Worm (Caenorhabditis elegans) whole organism, late embryonic: Measurements from ENCODE around the gene Y7A5A.3.
A peak's percentile ranks its signal among the peaks of the same experiment; 100 is the strongest.

ENCODE experiments used
- C38D4.7 ChIP-seq: fragments of 200-800 bp; sonication (Bioruptor generic); optimal IDR thresholded peaks from 2 replicates; lab custom pipeline; 2018; ENCODE audit warnings: mild to moderate bottlenecking, missing genetic modification characterization, moderate library complexity, missing compliant biosample characterization
- F13H6.1 ChIP-seq: sonication (generic microtip); optimal IDR thresholded peaks from 2 replicates; lab custom pipeline; 2016; ENCODE audit warnings: missing genetic modification characterization, missing compliant biosample characterization
- K02D7.2 ChIP-seq: sonication (generic microtip); optimal IDR thresholded peaks from 2 replicates; lab custom pipeline; 2017; ENCODE audit warnings: mild to moderate bottlenecking, missing genetic modification characterization, missing compliant biosample characterization
- T23F11.4 ChIP-seq: fragments of 200-800 bp; sonication (Bioruptor generic); optimal IDR thresholded peaks from 2 replicates; lab custom pipeline; 2018; ENCODE audit warnings: mild to moderate bottlenecking, missing genetic modification characterization, missing compliant biosample characterization
- Y22D7AL.16 ChIP-seq: sonication (generic microtip); optimal IDR thresholded peaks from 2 replicates; lab custom pipeline; 2016; ENCODE audit warnings: missing genetic modification characterization, missing compliant biosample characterization
- ahr-1 ChIP-seq: sonication (generic microtip); optimal IDR thresholded peaks from 2 replicates; lab custom pipeline; 2016; ENCODE audit warnings: missing genetic modification characterization, missing compliant biosample characterization
- ama-1 ChIP-seq: fragments of 150-350 bp; optimal IDR thresholded peaks from 2 replicates; lab custom pipeline; 2014
- ceh-2 ChIP-seq: sonication (generic microtip); optimal IDR thresholded peaks from 2 replicates; lab custom pipeline; 2016; ENCODE audit warnings: missing genotype, missing genetic modification characterization, missing compliant biosample characterization
- ceh-22 ChIP-seq: sonication (generic microtip); optimal IDR thresholded peaks from 2 replicates; lab custom pipeline; 2017; ENCODE audit warnings: missing biosample characterization, missing genetic modification characterization
- ceh-24 ChIP-seq: sonication (generic microtip); optimal IDR thresholded peaks from 2 replicates; lab custom pipeline; 2016; ENCODE audit warnings: mild to moderate bottlenecking, missing genetic modification characterization, missing compliant biosample characterization
- ceh-30 ChIP-seq: fragments of 150-350 bp; optimal IDR thresholded peaks from 2 replicates; lab custom pipeline; 2014; ENCODE audit warnings: missing biosample characterization, missing genetic modification characterization
- ceh-31 ChIP-seq: sonication (generic microtip); optimal IDR thresholded peaks from 2 replicates; lab custom pipeline; 2016; ENCODE audit warnings: missing genetic modification characterization, missing compliant biosample characterization
- ceh-45 ChIP-seq: fragments of 200-800 bp; sonication (Bioruptor generic); IDR thresholded peaks from 2 replicates; pipeline ENCODE4 v1.3.6; 2022; ENCODE audit warnings: missing genetic modification reagents, missing genetic modification characterization, missing compliant biosample characterization
- ceh-6 ChIP-seq: fragments of 200-800 bp; sonication (Bioruptor generic); optimal IDR thresholded peaks from 2 replicates; lab custom pipeline; 2018; ENCODE audit warnings: mild to moderate bottlenecking, missing genetic modification characterization, missing compliant biosample characterization
- ceh-9 ChIP-seq: sonication (generic microtip); optimal IDR thresholded peaks from 2 replicates; lab custom pipeline; 2016; ENCODE audit warnings: mild to moderate bottlenecking, missing genetic modification characterization, inconsistent platforms, missing compliant biosample characterization
- dmd-4 ChIP-seq: sonication (generic microtip); optimal IDR thresholded peaks from 2 replicates; lab custom pipeline; 2016; ENCODE audit warnings: borderline replicate concordance, missing genetic modification characterization, missing compliant biosample characterization
- elt-4 ChIP-seq: sonication (generic microtip); optimal IDR thresholded peaks from 2 replicates; lab custom pipeline; 2016; ENCODE audit warnings: missing genetic modification characterization, missing compliant biosample characterization
- ets-4 ChIP-seq: sonication (generic microtip); optimal IDR thresholded peaks from 2 replicates; lab custom pipeline; 2016; ENCODE audit warnings: missing genetic modification characterization, missing compliant biosample characterization
- eyg-1 ChIP-seq: sonication (generic microtip); optimal IDR thresholded peaks from 2 replicates; lab custom pipeline; 2016; ENCODE audit warnings: missing genotype, missing genetic modification characterization, missing compliant biosample characterization
- fax-1 ChIP-seq: sonication (generic microtip); optimal IDR thresholded peaks from 2 replicates; lab custom pipeline; 2016; ENCODE audit warnings: missing genotype, missing genetic modification characterization, missing compliant biosample characterization
- fkh-6 ChIP-seq: sonication (generic microtip); optimal IDR thresholded peaks from 2 replicates; lab custom pipeline; 2016; ENCODE audit warnings: missing genetic modification characterization, missing compliant biosample characterization
- gmeb-2 ChIP-seq: sonication (generic microtip); optimal IDR thresholded peaks from 2 replicates; lab custom pipeline; 2016; ENCODE audit warnings: missing genetic modification characterization, inconsistent platforms, missing compliant biosample characterization
- hlh-13 ChIP-seq: fragments of 200-800 bp; sonication (Bioruptor generic); optimal IDR thresholded peaks from 2 replicates; lab custom pipeline; 2018; ENCODE audit warnings: mild to moderate bottlenecking, missing genetic modification characterization, missing compliant biosample characterization
- hlh-15 ChIP-seq: sonication (generic microtip); optimal IDR thresholded peaks from 2 replicates; lab custom pipeline; 2016; ENCODE audit warnings: missing genetic modification characterization, missing compliant biosample characterization
- hlh-30 ChIP-seq: sonication (generic microtip); optimal IDR thresholded peaks from 2 replicates; lab custom pipeline; 2017; ENCODE audit warnings: antibody characterized with exemption, missing genetic modification characterization, missing compliant biosample characterization; ENCODE audit not compliant: insufficient read depth
- hlh-6 ChIP-seq: sonication (generic microtip); optimal IDR thresholded peaks from 2 replicates; lab custom pipeline; 2016; ENCODE audit warnings: missing genotype, missing genetic modification characterization, missing compliant biosample characterization
- hlh-8 ChIP-seq: sonication (generic microtip); optimal IDR thresholded peaks from 2 replicates; lab custom pipeline; 2016; ENCODE audit warnings: missing genotype, missing genetic modification characterization, missing compliant biosample characterization
- lim-6 ChIP-seq: sonication (generic microtip); optimal IDR thresholded peaks from 2 replicates; lab custom pipeline; 2016; ENCODE audit warnings: missing genetic modification characterization, missing compliant biosample characterization
- madf-2 ChIP-seq: sonication (generic microtip); optimal IDR thresholded peaks from 2 replicates; lab custom pipeline; 2017; ENCODE audit warnings: missing genetic modification characterization, missing compliant biosample characterization
- mec-3 ChIP-seq: sonication (generic microtip); optimal IDR thresholded peaks from 2 replicates; lab custom pipeline; 2016; ENCODE audit warnings: borderline replicate concordance, missing genetic modification characterization, missing compliant biosample characterization
- nfya-1 ChIP-seq: sonication (generic microtip); optimal IDR thresholded peaks from 2 replicates; lab custom pipeline; 2017; ENCODE audit warnings: missing genetic modification characterization, mild to moderate bottlenecking, missing compliant biosample characterization, antibody characterized with exemption, moderate library complexity
- nhr-232 ChIP-seq: sonication (generic microtip); optimal IDR thresholded peaks from 2 replicates; lab custom pipeline; 2016; ENCODE audit warnings: missing genetic modification characterization, missing compliant biosample characterization
- npax-4 ChIP-seq: sonication (generic microtip); optimal IDR thresholded peaks from 2 replicates; lab custom pipeline; 2016; ENCODE audit warnings: missing genetic modification characterization, missing compliant biosample characterization
- pat-9 ChIP-seq: fragments of 200-800 bp; sonication (Bioruptor generic); optimal IDR thresholded peaks from 2 replicates; lab custom pipeline; 2018; ENCODE audit warnings: mild to moderate bottlenecking, missing genetic modification characterization, moderate library complexity, missing compliant biosample characterization
- pax-1 ChIP-seq: fragments of 150-350 bp; optimal IDR thresholded peaks from 2 replicates; lab custom pipeline; 2014; ENCODE audit warnings: missing biosample characterization, missing genetic modification characterization
- pha-2 ChIP-seq: sonication (generic microtip); optimal IDR thresholded peaks from 2 replicates; lab custom pipeline; 2017; ENCODE audit warnings: mild to moderate bottlenecking, missing genetic modification characterization, missing compliant biosample characterization
- pqm-1 ChIP-seq: sonication (generic microtip); optimal IDR thresholded peaks from 2 replicates; lab custom pipeline; 2016; ENCODE audit warnings: missing genetic modification characterization, missing compliant biosample characterization
- pros-1 ChIP-seq: fragments of 150-350 bp; optimal IDR thresholded peaks from 2 replicates; lab custom pipeline; 2014; ENCODE audit warnings: missing biosample characterization, missing genetic modification reagents, missing genetic modification characterization
- ref-2 ChIP-seq: sonication (generic microtip); optimal IDR thresholded peaks from 2 replicates; lab custom pipeline; 2016; ENCODE audit warnings: missing genetic modification characterization, missing compliant biosample characterization
- rnt-1 ChIP-seq: sonication (generic microtip); optimal IDR thresholded peaks from 2 replicates; lab custom pipeline; 2016; ENCODE audit warnings: missing genetic modification characterization, missing compliant biosample characterization
- sox-2 ChIP-seq: fragments of 200-800 bp; sonication (Bioruptor generic); IDR thresholded peaks from 2 replicates; pipeline ENCODE4 v1.3.6; 2022; ENCODE audit warnings: missing genetic modification reagents, missing genetic modification characterization, missing compliant biosample characterization
- sox-4 ChIP-seq: sonication (generic microtip); optimal IDR thresholded peaks from 2 replicates; lab custom pipeline; 2017; ENCODE audit warnings: mild to moderate bottlenecking, missing genetic modification characterization, inconsistent platforms, missing compliant biosample characterization
- tbx-2 ChIP-seq: sonication (generic microtip); optimal IDR thresholded peaks from 2 replicates; lab custom pipeline; 2016; ENCODE audit warnings: missing genetic modification characterization, missing compliant biosample characterization
- tbx-7 ChIP-seq: sonication (generic microtip); optimal IDR thresholded peaks from 2 replicates; lab custom pipeline; 2016; ENCODE audit warnings: missing genotype, missing genetic modification characterization, missing compliant biosample characterization
- ttx-3 ChIP-seq: sonication (generic microtip); optimal IDR thresholded peaks from 2 replicates; lab custom pipeline; 2016; ENCODE audit warnings: missing genetic modification reagents, missing genetic modification characterization, missing compliant biosample characterization
- unc-42 ChIP-seq: sonication (generic microtip); optimal IDR thresholded peaks from 2 replicates; lab custom pipeline; 2016; ENCODE audit warnings: missing genotype, missing genetic modification characterization, missing compliant biosample characterization
- unc-55 ChIP-seq: sonication (generic microtip); optimal IDR thresholded peaks from 2 replicates; lab custom pipeline; 2017; ENCODE audit warnings: missing biosample characterization, missing genetic modification reagents, missing genetic modification characterization
- unc-86 ChIP-seq: sonication (generic microtip); optimal IDR thresholded peaks from 2 replicates; lab custom pipeline; 2016; ENCODE audit warnings: missing genetic modification characterization, missing compliant biosample characterization
- zip-5 ChIP-seq: sonication (generic microtip); optimal IDR thresholded peaks from 2 replicates; lab custom pipeline; 2016; ENCODE audit warnings: missing genetic modification characterization, missing compliant biosample characterization
- ztf-16 ChIP-seq: sonication (generic microtip); optimal IDR thresholded peaks from 2 replicates; lab custom pipeline; 2017; ENCODE audit warnings: missing genetic modification characterization, missing compliant biosample characterization

The Y7A5A.3 gene

DNA sequence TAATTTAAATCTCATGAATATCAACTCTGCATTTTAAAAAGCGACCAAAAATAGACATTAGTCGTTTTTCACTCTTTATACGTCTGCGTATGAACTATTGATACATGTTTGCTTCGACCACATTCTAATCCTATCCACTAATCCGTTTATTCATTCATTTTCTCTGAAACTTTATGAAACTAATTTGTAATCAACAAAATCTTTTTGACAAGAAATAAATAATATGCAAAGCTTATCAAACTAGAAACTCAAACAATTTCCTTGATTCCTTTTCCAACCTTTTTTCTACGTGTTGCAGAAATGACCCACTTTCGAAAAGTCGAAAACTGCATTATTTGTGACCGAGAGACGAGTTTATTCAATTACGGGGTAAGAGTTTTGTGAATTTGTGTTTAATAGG is 42.2 kb downstream of the Y7A5A.3 start, which contains the start of gene nhr-255:
Gene nhr-255, plus strand, starts transcription at position 301 of the 400 bp plus-strand sequence.
- TF ChIP-seq Y22D7AL.16 (tag; lab: Kevin White, UChicago) (no peak), tbx-2 (tag; lab: Kevin White, UChicago) (no peak), ahr-1 (no peak), gmeb-2 (tag; lab: Kevin White, UChicago) (no peak), hlh-13 (GFP tag; lab: Kevin White, UChicago) (no peak), madf-2 (tag; lab: Kevin White, UChicago) (no peak), hlh-15 (no peak), hlh-8 (tag; lab: Kevin White, UChicago) (no peak), pax-1 (no peak), sox-4 (no peak), ttx-3 (tag; lab: Kevin White, UChicago) (no peak), unc-55 (GFP tag; lab: Kevin White, UChicago) (no peak), rnt-1 (no peak), nfya-1 (tag; lab: Kevin White, UChicago) (no peak), pat-9 (no peak), ztf-16 (tag; lab: Kevin White, UChicago) (no peak), hlh-6 (tag; lab: Kevin White, UChicago) (no peak), pros-1 (no peak), T23F11.4 (no peak), npax-4 (tag; lab: Kevin White, UChicago) (no peak)
- TF ChIP-seq, all 69 proteins: peak for 0

DNA sequence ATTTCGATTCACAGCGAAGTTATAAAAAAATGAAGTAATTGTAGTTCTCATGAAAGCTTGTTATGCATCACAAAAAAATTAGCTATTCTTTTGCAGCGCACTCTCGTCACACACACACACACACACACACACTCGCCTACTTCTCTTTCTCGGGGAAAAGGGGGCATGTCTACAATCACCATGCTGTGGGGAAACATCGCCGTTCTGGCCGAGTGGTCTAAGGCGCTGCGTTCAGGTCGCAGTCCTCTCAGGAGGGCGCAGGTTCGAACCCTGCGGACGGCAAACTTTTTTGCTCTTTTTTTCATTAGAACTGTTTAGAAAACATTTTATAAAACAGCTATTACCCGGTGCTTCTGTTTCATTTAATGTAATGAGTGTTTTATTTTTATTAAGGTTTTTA is 42.6 kb downstream of the Y7A5A.3 start:
- TF ChIP-seq ceh-31 (tag; lab: Kevin White, UChicago): peak; percentile 81
- TF ChIP-seq unc-86 (tag; lab: Kevin White, UChicago): peak; percentile 79
- TF ChIP-seq dmd-4: peak; percentile 58
- peak; percentile 90 for TF ChIP-seq sox-2
- peak; percentile 71 for TF ChIP-seq ceh-24 (tag; lab: Kevin White, UChicago)
- peak; percentile 85 for TF ChIP-seq ceh-6
- peak; percentile 74 for TF ChIP-seq hlh-15
- peak; percentile 92 for TF ChIP-seq ztf-16 (tag; lab: Kevin White, UChicago)
- peak; percentile 90 for TF ChIP-seq hlh-6 (tag; lab: Kevin White, UChicago)
- TF ChIP-seq ahr-1: peak; percentile 72
- TF ChIP-seq fax-1 (tag; lab: Kevin White, UChicago): peak; percentile 80
- TF ChIP-seq C38D4.7 (GFP tag; lab: Kevin White, UChicago): peak; percentile 85
- peak; percentile 79 for TF ChIP-seq ceh-2 (tag; lab: Kevin White, UChicago)
- peak; percentile 86 for TF ChIP-seq Y22D7AL.16 (tag; lab: Kevin White, UChicago)
- peak; percentile 84 for TF ChIP-seq pqm-1
- TF ChIP-seq unc-42 (tag; lab: Kevin White, UChicago): peak; percentile 18
- peak; percentile 48 for TF ChIP-seq ets-4 (tag; lab: Kevin White, UChicago)
- peak; percentile 90 for TF ChIP-seq T23F11.4
- peak; percentile 93 for TF ChIP-seq ceh-45 (GFP tag; lab: Robert Waterston, UW)
- TF ChIP-seq lim-6 (tag; lab: Kevin White, UChicago): peak; percentile 37
- peak; percentile 69 for TF ChIP-seq zip-5 (tag; lab: Kevin White, UChicago)
- peak; percentile 82 for TF ChIP-seq pha-2
- no peak for TF ChIP-seq ama-1 (lab: Kevin White, UChicago)
- peak; percentile 84 for TF ChIP-seq fkh-6
- TF ChIP-seq K02D7.2: peak; percentile 86
- TF ChIP-seq sox-4: peak; percentile 91
- TF ChIP-seq nhr-232 (tag; lab: Kevin White, UChicago): peak; percentile 80
- peak; percentile 67 for TF ChIP-seq ceh-9 (tag; lab: Kevin White, UChicago)
- TF ChIP-seq hlh-30 (tag; lab: Kevin White, UChicago): peak; percentile 55
- no peak for TF ChIP-seq mec-3 (tag; lab: Kevin White, UChicago)
- peak; percentile 39 for TF ChIP-seq ceh-30 (tag; lab: Kevin White, UChicago)
- TF ChIP-seq ceh-22: no peak
- peak; percentile 86 for TF ChIP-seq eyg-1
- TF ChIP-seq elt-4 (tag; lab: Kevin White, UChicago): no peak
- peak; percentile 83 for TF ChIP-seq madf-2 (tag; lab: Kevin White, UChicago)
- peak; percentile 88 for TF ChIP-seq ref-2 (tag; lab: Kevin White, UChicago)
- TF ChIP-seq tbx-7 (tag; lab: Kevin White, UChicago): peak; percentile 23
- peak; percentile 88 for TF ChIP-seq ttx-3 (tag; lab: Kevin White, UChicago)
- TF ChIP-seq F13H6.1 (tag; lab: Kevin White, UChicago): peak; percentile 80
- peak; percentile 86 for TF ChIP-seq tbx-2 (tag; lab: Kevin White, UChicago)
- peak; percentile 80 for TF ChIP-seq rnt-1
- peak; percentile 77 for TF ChIP-seq npax-4 (tag; lab: Kevin White, UChicago)
